Fruit fly (Drosophila melanogaster): ENCODE data around the gene Rap1.

The Rap1 gene

dm6 chr3L:1865121-1865727 is 3.2 kb upstream of the Rap1 start, which contains the start of the genes HBS1 and CG12025 (continued):
- peak; percentile 64 for TF ChIP-seq CG17186 (GFP tag; optimal IDR thresholded peaks at IDR 0.05)
- peak; percentile 40 for TF ChIP-seq CG4820 (GFP tag; optimal IDR thresholded peaks at IDR 0.05)
- peak; percentile 36; the same call in 1 of the 3 replicates for TF ChIP-seq CG11093 (GFP tag; IDR thresholded peaks at IDR 0.05)
- 0 out of 3 replicates have a peak, but pooled peaks have one; percentile 26 for TF ChIP-seq CG2889 (GFP tag; IDR thresholded peaks at IDR 0.05)
- peak; percentile 62 for TF ChIP-seq CG10366 (GFP tag; IDR thresholded peaks at IDR 0.05)
- TF ChIP-seq CG14667 (GFP tag; IDR thresholded peaks at IDR 0.05), result peak; percentile 41; the same call in 1 of the 2 replicates
- no peak for TF ChIP-seq D19A (tag; optimal IDR thresholded peaks at IDR 0.05)
- no peak for TF ChIP-seq CG31224 (GFP tag; IDR thresholded peaks at IDR 0.05)
- peak; percentile 57 for TF ChIP-seq Aef1 (GFP tag; IDR thresholded peaks at IDR 0.05)
- TF ChIP-seq Bdp1 (GFP tag; optimal IDR thresholded peaks at IDR 0.05), result peak; percentile 40
- peak; percentile 55; the same call in 1 of the 3 replicates for TF ChIP-seq ken (GFP tag; IDR thresholded peaks at IDR 0.05)
- no peak for TF ChIP-seq CG33557 (GFP tag; optimal IDR thresholded peaks at IDR 0.05)
- TF ChIP-seq CG4328 (GFP tag; optimal IDR thresholded peaks at IDR 0.05), result peak; percentile 11
- no peak for TF ChIP-seq CG8359 (GFP tag; optimal IDR thresholded peaks at IDR 0.05; ENCODE audit: borderline replicate concordance)
- no peak for TF ChIP-seq Oli (tag; optimal IDR thresholded peaks at IDR 0.05)
- no peak for TF ChIP-seq CG10959 (GFP tag; IDR thresholded peaks at IDR 0.05)
- peak; percentile 37; the same call in 2 of the 3 replicates for TF ChIP-seq Optix (GFP tag; IDR thresholded peaks at IDR 0.05)
- peak; percentile 31 for TF ChIP-seq Atf-2 (GFP tag; optimal IDR thresholded peaks at IDR 0.05)
- TF ChIP-seq B-H2 (GFP tag; optimal IDR thresholded peaks at IDR 0.05), result no peak
- no peak for TF ChIP-seq CG34224 (GFP tag; IDR thresholded peaks at IDR 0.05; ENCODE audit: partially characterized antibody)
- TF ChIP-seq sqz (GFP tag; optimal IDR thresholded peaks at IDR 0.05), result no peak
- TF ChIP-seq Med (GFP tag), result peak; percentile 88
- TF ChIP-seq stc (GFP tag; IDR thresholded peaks at IDR 0.05), result 0 out of 2 replicates have a peak, but pooled peaks have one; percentile 14
- no peak for TF ChIP-seq HLHmδ (GFP tag; optimal IDR thresholded peaks at IDR 0.05)
- peak; percentile 26 for TF ChIP-seq CG3838 (GFP tag; optimal IDR thresholded peaks at IDR 0.05)
- TF ChIP-seq CG17385 (GFP tag; optimal IDR thresholded peaks at IDR 0.05), result peak; percentile 23
- TF ChIP-seq vnd (GFP tag; IDR thresholded peaks at IDR 0.05; ENCODE audit: partially characterized antibody), result no peak
- TF ChIP-seq CG7372 (GFP tag; IDR thresholded peaks at IDR 0.05), result peak; percentile 72
- peak; percentile 71 for TF ChIP-seq CG30403 (GFP tag; optimal IDR thresholded peaks at IDR 0.05)
- TF ChIP-seq CG12299 (tag; optimal IDR thresholded peaks at IDR 0.05), result no peak
- no peak for TF ChIP-seq h (optimal IDR thresholded peaks at IDR 0.05)
- TF ChIP-seq Dek (tag; optimal IDR thresholded peaks at IDR 0.05), result peak; percentile 34
- TF ChIP-seq Lim3 (GFP tag; IDR thresholded peaks at IDR 0.05), result no peak
- peak; percentile 60 for TF ChIP-seq dm (GFP tag; optimal IDR thresholded peaks at IDR 0.05)
- no peak for TF ChIP-seq CG12236 (GFP tag; optimal IDR thresholded peaks at IDR 0.05)
- no peak for TF ChIP-seq lov (optimal IDR thresholded peaks at IDR 0.05)
- TF ChIP-seq lov (GFP tag; IDR thresholded peaks at IDR 0.05), result no peak
- peak; percentile 55 for TF ChIP-seq jumu (GFP tag; optimal IDR thresholded peaks at IDR 0.05)
- no peak for TF ChIP-seq zf30C (GFP tag; optimal IDR thresholded peaks at IDR 0.05)
- TF ChIP-seq Lhr (GFP tag; optimal IDR thresholded peaks at IDR 0.05), result peak; percentile 54
- no peak for TF ChIP-seq wek (GFP tag; optimal IDR thresholded peaks at IDR 0.05)
- TF ChIP-seq Dll (GFP tag; IDR thresholded peaks at IDR 0.05; ENCODE audit: partially characterized antibody), result no peak
- TF ChIP-seq ap (GFP tag; IDR thresholded peaks at IDR 0.05), result no peak
- TF ChIP-seq CG11085 (GFP tag; IDR thresholded peaks at IDR 0.05), result peak; percentile 53; the same call in 1 of the 2 replicates
- no peak for TF ChIP-seq Bgb (GFP tag; IDR thresholded peaks at IDR 0.05; ENCODE audit: partially characterized antibody)
- TF ChIP-seq CG10274 (GFP tag; optimal IDR thresholded peaks at IDR 0.05), result no peak
- TF ChIP-seq Hand (GFP tag; optimal IDR thresholded peaks at IDR 0.05), result no peak
- TF ChIP-seq Mes4 (GFP tag; optimal IDR thresholded peaks at IDR 0.05), result peak; percentile 10
- peak in 1 of 2 experiments; percentile 45 for TF ChIP-seq bsh (GFP tag; optimal IDR thresholded peaks at IDR 0.05)
- no peak for TF ChIP-seq fru (optimal IDR thresholded peaks at IDR 0.05)
- TF ChIP-seq CG4424 (GFP tag; optimal IDR thresholded peaks at IDR 0.05), result peak; percentile 42

All from whole organism, embryonic.